Worm (Caenorhabditis elegans): ENCODE data around the gene clec-213.

- TF ChIP-seq hnd-1 (tag; optimal IDR thresholded peaks at IDR 0.05) = no peak
- TF ChIP-seq hmg-4 (GFP tag; optimal IDR thresholded peaks at IDR 0.05) = no peak
- TF ChIP-seq scrt-1 (GFP tag; IDR thresholded peaks at IDR 0.05) = no peak
- TF ChIP-seq ceh-13 (GFP tag; optimal IDR thresholded peaks at IDR 0.05) = no peak
- TF ChIP-seq flt-1 (GFP tag; IDR thresholded peaks at IDR 0.05) = no peak
- no peak for TF ChIP-seq ceh-36 (tag; optimal IDR thresholded peaks at IDR 0.05)
Observed at ce11 chrV:7624152-7624551, 19.2 kb downstream of the clec-213 start, which contains the start of gene C50E3.13.

Data from whole organism, early embryonic.